Worm (Caenorhabditis elegans): ENCODE results near the gene rev-1.
A peak's percentile ranks its signal among the peaks of the same experiment; 100 is the strongest.

Gene rev-1

ce11 chrII:7870062-7870461 lies 30.4 kb upstream of the rev-1 start, which contains the start of gene ztf-17:
Gene ztf-17 (minus strand): TSS chrII:7870162.
- TF ChIP-seq Y55F3AM.14 (GFP tag; optimal IDR thresholded peaks at IDR 0.05) (no peak), mbf-1 (tag; optimal IDR thresholded peaks at IDR 0.05) (no peak), ztf-1 (GFP tag; conservative IDR thresholded peaks at IDR 0.05) (no peak), elt-3 (tag; optimal IDR thresholded peaks at IDR 0.05) (no peak), nhr-11 (tag; optimal IDR thresholded peaks at IDR 0.05) (no peak), sem-4 (tag; optimal IDR thresholded peaks at IDR 0.05) (no peak), C34F6.9 (tag; optimal IDR thresholded peaks at IDR 0.05) (no peak)

- TF ChIP-seq nhr-129 (tag; optimal IDR thresholded peaks at IDR 0.05) (peak; percentile 78), zag-1 (tag; optimal IDR thresholded peaks at IDR 0.05) (peak; percentile 24), crh-2 (tag; optimal IDR thresholded peaks at IDR 0.05) (peak; percentile 21), nhr-25 (tag; optimal IDR thresholded peaks at IDR 0.05) (peak; percentile 13), C34F6.9 (tag; optimal IDR thresholded peaks at IDR 0.05) (peak; percentile 53), nhr-12 (tag; optimal IDR thresholded peaks at IDR 0.05) (no peak), unc-55 (GFP tag; optimal IDR thresholded peaks at IDR 0.05) (peak; percentile 75), mbf-1 (tag; optimal IDR thresholded peaks at IDR 0.05) (no peak), lin-11 (tag; optimal IDR thresholded peaks at IDR 0.05) (no peak), F13H6.1 (tag; optimal IDR thresholded peaks at IDR 0.05) (peak; percentile 17), fos-1 (tag; optimal IDR thresholded peaks at IDR 0.05) (peak; percentile 21), lsy-2 (tag; optimal IDR thresholded peaks at IDR 0.05) (peak; percentile 81 to 97), dmd-4 (tag; optimal IDR thresholded peaks at IDR 0.05) (no peak), sma-3 (GFP tag; optimal IDR thresholded peaks at IDR 0.05) (peak; percentile 30)
Measured at ce11 chrII:7870632-7871031, 29.8 kb upstream of the rev-1 start.

ce11 chrII:7873843-7874372 lies 26.5 kb upstream of the rev-1 start, which contains the start of gene T01H3.3:
Gene T01H3.3 (minus strand): TSS chrII:7873893.
- no peak for TF ChIP-seq nhr-6 (tag; optimal IDR thresholded peaks at IDR 0.05)
- no peak for TF ChIP-seq snpc-4 (tag; optimal IDR thresholded peaks at IDR 0.05)
- TF ChIP-seq ama-1 (optimal IDR thresholded peaks at IDR 0.05), result no peak
- TF ChIP-seq nhr-11 (tag; optimal IDR thresholded peaks at IDR 0.05), result no peak
- peak; percentile 39 for TF ChIP-seq crh-2 (tag; optimal IDR thresholded peaks at IDR 0.05)
- TF ChIP-seq lsy-2 (tag; optimal IDR thresholded peaks at IDR 0.05), result peak in 1 of 2 experiments; percentile 82
- peak; percentile 36 for TF ChIP-seq nhr-129 (tag; optimal IDR thresholded peaks at IDR 0.05)
- TF ChIP-seq sma-9 (GFP tag; optimal IDR thresholded peaks at IDR 0.05), result peak; percentile 32
- TF ChIP-seq sma-9 (tag; optimal IDR thresholded peaks at IDR 0.05), result no peak
- TF ChIP-seq lin-11 (tag; optimal IDR thresholded peaks at IDR 0.05), result peak; percentile 11
- TF ChIP-seq C34F6.9 (tag; optimal IDR thresholded peaks at IDR 0.05), result peak; percentile 67
- no peak for TF ChIP-seq skn-1 (tag; optimal IDR thresholded peaks at IDR 0.05)
- peak; percentile 44 for TF ChIP-seq lin-13 (GFP tag; optimal IDR thresholded peaks at IDR 0.05)
- TF ChIP-seq unc-55 (GFP tag; optimal IDR thresholded peaks at IDR 0.05), result peak; percentile 77
- TF ChIP-seq gmeb-1 (tag; optimal IDR thresholded peaks at IDR 0.05), result peak; percentile 16
- no peak for TF ChIP-seq unc-62 (GFP tag; optimal IDR thresholded peaks at IDR 0.05)
- TF ChIP-seq nhr-25 (tag; optimal IDR thresholded peaks at IDR 0.05), result peak; percentile 31

ce11 chrII:7877744-7878468 lies 22.5 kb upstream of the rev-1 start, which contains the start of gene T01H3.2:
Gene T01H3.2 (minus strand): TSS chrII:7877994.
- no peak for TF ChIP-seq sma-3 (GFP tag; optimal IDR thresholded peaks at IDR 0.05)
- TF ChIP-seq ZK546.5 (tag; optimal IDR thresholded peaks at IDR 0.05), result no peak
- TF ChIP-seq nhr-25 (tag; optimal IDR thresholded peaks at IDR 0.05), result no peak
- no peak for TF ChIP-seq fos-1 (tag; optimal IDR thresholded peaks at IDR 0.05)
- TF ChIP-seq unc-55 (GFP tag; optimal IDR thresholded peaks at IDR 0.05), result no peak
- TF ChIP-seq ceh-16 (tag; optimal IDR thresholded peaks at IDR 0.05), result no peak
- peak; percentile 2 for TF ChIP-seq ama-1 (optimal IDR thresholded peaks at IDR 0.05)
- no peak for TF ChIP-seq sem-4 (tag; optimal IDR thresholded peaks at IDR 0.05)
- TF ChIP-seq blmp-1 (tag; optimal IDR thresholded peaks at IDR 0.05; ENCODE audit: insufficient read depth), result no peak
- TF ChIP-seq unc-62 (GFP tag; optimal IDR thresholded peaks at IDR 0.05), result no peak
- TF ChIP-seq ztf-4 (tag; optimal IDR thresholded peaks at IDR 0.05), result no peak
- TF ChIP-seq mbf-1 (tag; optimal IDR thresholded peaks at IDR 0.05), result no peak
- peak in 1 of 2 experiments; percentile 12 for TF ChIP-seq lsy-2 (tag; optimal IDR thresholded peaks at IDR 0.05)
- TF ChIP-seq Y55F3AM.14 (GFP tag; optimal IDR thresholded peaks at IDR 0.05), result no peak
- peak; percentile 3 for TF ChIP-seq crh-2 (tag; optimal IDR thresholded peaks at IDR 0.05)
- TF ChIP-seq snpc-4 (tag; optimal IDR thresholded peaks at IDR 0.05), result no peak

All from whole organism, L2 larva.